Worm (Caenorhabditis elegans) whole organism, young adult: ENCODE data around the gene Y4C6B.7.

Source experiments
- K12H6.12 ChIP-seq: fragments of 200-800 bp; sonication (Bioruptor generic); optimal IDR thresholded peaks from 2 replicates; lab custom pipeline; 2018; ENCODE audit warnings: mild to moderate bottlenecking, missing genetic modification characterization, missing compliant biosample characterization
- Y95B8A.8 ChIP-seq: fragments of 200-800 bp; sonication (Bioruptor generic); IDR thresholded peaks from 2 replicates; pipeline ENCODE4 v1.3.6; 2022; ENCODE audit warnings: missing genetic modification reagents, missing genetic modification characterization, missing compliant biosample characterization
- ama-1 ChIP-seq, 3 experiments: fragments of 150-350 bp in 1 of 3; sonication (generic microtip) in 2 of 3; optimal IDR thresholded peaks; 2 replicates each; lab custom pipeline; 2014 to 2018; ENCODE audit warnings: missing biosample characterization in 2 of 3, missing genetic modification characterization in 2 of 3, missing genetic modification reagents in 2 of 3
- athp-1 ChIP-seq: sonication (generic microtip); optimal IDR thresholded peaks from 2 replicates; lab custom pipeline; 2017; ENCODE audit warnings: mild to moderate bottlenecking, missing genetic modification characterization, missing compliant biosample characterization
- ceh-100 ChIP-seq: fragments of 200-800 bp; sonication (Bioruptor generic); IDR thresholded peaks from 2 replicates; pipeline ENCODE4 v1.3.6; 2022; ENCODE audit warnings: missing genetic modification reagents, missing genetic modification characterization, missing compliant biosample characterization
- ceh-91 ChIP-seq: fragments of 200-800 bp; sonication (Bioruptor generic); IDR thresholded peaks from 2 replicates; pipeline ENCODE4 v1.3.6; 2022; ENCODE audit warnings: missing genetic modification reagents, missing genetic modification characterization, missing compliant biosample characterization
- die-1 ChIP-seq: sonication (generic microtip); optimal IDR thresholded peaks from 2 replicates; lab custom pipeline; 2016; ENCODE audit warnings: missing genotype, mild to moderate bottlenecking, missing genetic modification characterization, missing compliant biosample characterization
- madf-3 ChIP-seq: fragments of 200-800 bp; sonication (Bioruptor generic); IDR thresholded peaks from 2 replicates; pipeline ENCODE4 v1.3.6; 2022; ENCODE audit warnings: missing genetic modification reagents, missing genetic modification characterization, missing compliant biosample characterization
- unc-62 ChIP-seq: fragments of 150-350 bp; optimal IDR thresholded peaks from 2 replicates; lab custom pipeline; 2014; ENCODE audit warnings: missing biosample characterization, missing genetic modification reagents, missing genetic modification characterization

ce11 chrIV:5309742-5310141, 43.5 kb downstream of the Y4C6B.7 start, which contains the start of gene ZK354.3:
- no peak for TF ChIP-seq ama-1 (optimal IDR thresholded peaks at IDR 0.05; lab: Kevin White, UChicago)
- no peak for TF ChIP-seq ama-1 (GFP tag; optimal IDR thresholded peaks at IDR 0.05; lab: Kevin White, UChicago)
- TF ChIP-seq unc-62 (GFP tag; lab: Kevin White, UChicago), result no peak
- TF ChIP-seq ceh-91 (GFP tag; lab: Robert Waterston, UW), result no peak
- TF ChIP-seq ceh-100 (GFP tag; lab: Robert Waterston, UW), result no peak
- TF ChIP-seq die-1, result no peak
- TF ChIP-seq K12H6.12 (tag; lab: Kevin White, UChicago), result no peak
- TF ChIP-seq Y95B8A.8 (GFP tag; lab: Robert Waterston, UW), result no peak
- TF ChIP-seq madf-3 (GFP tag; lab: Robert Waterston, UW), result no peak
- no peak for TF ChIP-seq athp-1 (tag; lab: Kevin White, UChicago)
